Fruit fly (Drosophila melanogaster) whole organism, prepupa: ENCODE data around the gene trk.

Source experiments
- Blimp-1 ChIP-seq: fragments of 200-800 bp; sonication (Bioruptor generic); optimal IDR thresholded peaks from 3 replicates; lab custom pipeline; 2017; ENCODE audit warnings: missing biosample characterization, missing genetic modification characterization, mild to moderate bottlenecking, moderate library complexity, missing genetic modification reagents
- CG10631 ChIP-seq: fragments of 200-800 bp; sonication (Bioruptor generic); optimal IDR thresholded peaks from 2 replicates; lab custom pipeline; 2016; ENCODE audit warnings: missing biosample characterization, missing genetic modification characterization
- CG10669 ChIP-seq: fragments of 200-800 bp; sonication (Bioruptor generic); optimal IDR thresholded peaks from 3 replicates; lab custom pipeline; 2018; ENCODE audit warnings: missing biosample characterization, mild to moderate bottlenecking, missing genetic modification characterization, moderate library complexity
- CG11294 ChIP-seq: fragments of 200-800 bp; sonication (Bioruptor generic); IDR thresholded peaks from 2 replicates; pipeline ENCODE4 v1.3.6; 2022; ENCODE audit warnings: missing biosample characterization, missing genetic modification characterization
- CG11902 ChIP-seq: fragments of 200-800 bp; sonication (Bioruptor generic); optimal IDR thresholded peaks from 3 replicates; lab custom pipeline; 2016; ENCODE audit warnings: missing biosample characterization, missing genetic modification characterization
- CG15336 ChIP-seq: fragments of 200-800 bp; sonication (Bioruptor generic); IDR thresholded peaks from 2 replicates; pipeline ENCODE4 v1.3.6; 2022; ENCODE audit warnings: missing biosample characterization, missing genetic modification characterization
- CG1621 ChIP-seq: fragments of 200-800 bp; sonication (Bioruptor generic); optimal IDR thresholded peaks from 3 replicates; lab custom pipeline; 2018; ENCODE audit warnings: missing biosample characterization, mild to moderate bottlenecking, missing genetic modification characterization
- CG16779 ChIP-seq: fragments of 200-800 bp; sonication (Bioruptor generic); optimal IDR thresholded peaks from 3 replicates; lab custom pipeline; 2017; ENCODE audit warnings: missing biosample characterization, mild to moderate bottlenecking, missing genetic modification characterization
- CG34406 ChIP-seq: fragments of 200-800 bp; sonication (Bioruptor generic); optimal IDR thresholded peaks from 3 replicates; lab custom pipeline; 2016; ENCODE audit warnings: missing biosample characterization, missing genetic modification characterization
- CG3919 ChIP-seq: fragments of 200-800 bp; sonication (Bioruptor generic); optimal IDR thresholded peaks from 3 replicates; lab custom pipeline; 2016; ENCODE audit warnings: missing biosample characterization, missing genetic modification characterization
- CG4318 ChIP-seq: fragments of 200-800 bp; sonication (Bioruptor generic); optimal IDR thresholded peaks from 3 replicates; lab custom pipeline; 2017; ENCODE audit warnings: missing biosample characterization, mild to moderate bottlenecking, missing genetic modification characterization
- CG6276 ChIP-seq: fragments of 200-800 bp; sonication (Bioruptor generic); optimal IDR thresholded peaks from 2 replicates; lab custom pipeline; 2017; ENCODE audit warnings: missing biosample characterization, mild to moderate bottlenecking, missing genetic modification characterization
- CG6792 ChIP-seq: fragments of 200-800 bp; sonication (Bioruptor generic); optimal IDR thresholded peaks from 3 replicates; lab custom pipeline; 2016; ENCODE audit warnings: missing biosample characterization, missing genetic modification characterization
- CG6808 ChIP-seq: fragments of 200-800 bp; sonication (Bioruptor generic); optimal IDR thresholded peaks from 3 replicates; lab custom pipeline; 2017; ENCODE audit warnings: missing biosample characterization, missing genetic modification characterization, mild to moderate bottlenecking, moderate library complexity, missing genetic modification reagents
- CG6854 ChIP-seq: fragments of 200-800 bp; sonication (Bioruptor generic); optimal IDR thresholded peaks from 2 replicates; lab custom pipeline; 2017; ENCODE audit warnings: missing biosample characterization, mild to moderate bottlenecking, missing genetic modification characterization
- CG7368 ChIP-seq: fragments of 200-800 bp; sonication (Bioruptor generic); optimal IDR thresholded peaks from 3 replicates; lab custom pipeline; 2016; ENCODE audit warnings: missing biosample characterization, missing genetic modification characterization
- CG8119 ChIP-seq: fragments of 200-800 bp; sonication (Bioruptor generic); IDR thresholded peaks from 3 replicates; pipeline ENCODE4 v1.3.6; 2022; ENCODE audit warnings: missing biosample characterization, missing genetic modification characterization
- CG8319 ChIP-seq: fragments of 200-800 bp; sonication (Bioruptor generic); optimal IDR thresholded peaks from 3 replicates; lab custom pipeline; 2016; ENCODE audit warnings: missing biosample characterization, missing genetic modification characterization
- CG8632 ChIP-seq: fragments of 200-800 bp; sonication (Bioruptor generic); optimal IDR thresholded peaks from 3 replicates; lab custom pipeline; 2016; ENCODE audit warnings: missing biosample characterization, missing genetic modification characterization
- CG9139 ChIP-seq: fragments of 200-800 bp; sonication (Bioruptor generic); optimal IDR thresholded peaks from 3 replicates; lab custom pipeline; 2017; ENCODE audit warnings: missing biosample characterization, mild to moderate bottlenecking, missing genetic modification characterization
- Eip75B ChIP-seq: fragments of 200-800 bp; sonication (Bioruptor generic); optimal IDR thresholded peaks from 3 replicates; lab custom pipeline; 2016; ENCODE audit warnings: missing biosample characterization, missing genetic modification characterization
- Eip78C ChIP-seq: fragments of 200-800 bp; sonication (Bioruptor generic); peaks from one replicate; lab custom pipeline; 2016; ENCODE audit warnings: missing biosample characterization, missing genetic modification characterization
- Eip93F ChIP-seq: fragments of 200-800 bp; sonication (Bioruptor generic); optimal IDR thresholded peaks from 2 replicates; lab custom pipeline; 2016; ENCODE audit warnings: missing biosample characterization, mild to moderate bottlenecking, missing genetic modification characterization
- Ets96B ChIP-seq: fragments of 200-800 bp; optimal IDR thresholded peaks from 2 replicates; lab custom pipeline; 2019; ENCODE audit warnings: missing biosample characterization, mild to moderate bottlenecking, missing genetic modification characterization, moderate library complexity
- Hr38 ChIP-seq: sonication (Bioruptor generic); optimal IDR thresholded peaks from 2 replicates; lab custom pipeline; 2016; ENCODE audit warnings: missing biosample characterization, missing genetic modification characterization
- Hr39 ChIP-seq: fragments of 200-800 bp; sonication (Bioruptor generic); optimal IDR thresholded peaks from 2 replicates; lab custom pipeline; 2016; ENCODE audit warnings: missing biosample characterization, missing genetic modification characterization
- Hr4 ChIP-seq: fragments of 200-800 bp; sonication (Bioruptor generic); optimal IDR thresholded peaks from 3 replicates; lab custom pipeline; 2016; ENCODE audit warnings: missing biosample characterization, missing genetic modification characterization
- Lpt ChIP-seq: fragments of 200-800 bp; sonication (Bioruptor generic); optimal IDR thresholded peaks from 3 replicates; lab custom pipeline; 2016; ENCODE audit warnings: missing biosample characterization, missing genetic modification characterization
- Met ChIP-seq: fragments of 200-800 bp; sonication (Bioruptor generic); optimal IDR thresholded peaks from 3 replicates; lab custom pipeline; 2016; ENCODE audit warnings: missing biosample characterization, missing genetic modification characterization
- Smox ChIP-seq: fragments of 200-800 bp; sonication (Bioruptor generic); optimal IDR thresholded peaks from 3 replicates; lab custom pipeline; 2016; ENCODE audit warnings: missing biosample characterization, missing genetic modification characterization
- Sox102F ChIP-seq: fragments of 200-800 bp; sonication (Bioruptor generic); optimal IDR thresholded peaks from 2 replicates; lab custom pipeline; 2016; ENCODE audit warnings: missing biosample characterization, mild to moderate bottlenecking, missing genetic modification characterization
- Sox14 ChIP-seq: fragments of 200-800 bp; sonication (Bioruptor generic); optimal IDR thresholded peaks from 3 replicates; lab custom pipeline; 2016; ENCODE audit warnings: missing biosample characterization, missing genetic modification characterization
- Sox15 ChIP-seq: fragments of 200-800 bp; sonication (Bioruptor generic); optimal IDR thresholded peaks from 3 replicates; lab custom pipeline; 2016; ENCODE audit warnings: missing biosample characterization, missing genetic modification characterization
- achi ChIP-seq: fragments of 200-800 bp; sonication (Bioruptor generic); optimal IDR thresholded peaks from 3 replicates; lab custom pipeline; 2016; ENCODE audit warnings: missing biosample characterization, missing genetic modification characterization
- cyc ChIP-seq: fragments of 200-800 bp; sonication (Bioruptor generic); optimal IDR thresholded peaks from 3 replicates; lab custom pipeline; 2016; ENCODE audit warnings: missing biosample characterization, missing genetic modification characterization
- dac ChIP-seq: fragments of 200-800 bp; sonication (Bioruptor generic); optimal IDR thresholded peaks from 2 replicates; lab custom pipeline; 2017; ENCODE audit warnings: missing biosample characterization, mild to moderate bottlenecking, missing genetic modification characterization
- dsx ChIP-seq: fragments of 200-800 bp; optimal IDR thresholded peaks from 3 replicates; lab custom pipeline; 2019; ENCODE audit warnings: missing biosample characterization, mild to moderate bottlenecking, missing genetic modification characterization, moderate library complexity; ENCODE audit not compliant: poor library complexity, severe bottlenecking
- eg ChIP-seq: fragments of 200-800 bp; sonication (Bioruptor generic); IDR thresholded peaks from 3 replicates; pipeline ENCODE4 v1.3.6; 2022; ENCODE audit warnings: missing biosample characterization, missing genetic modification characterization
- esn ChIP-seq: fragments of 200-800 bp; sonication (Bioruptor generic); optimal IDR thresholded peaks from 2 replicates; lab custom pipeline; 2016; ENCODE audit warnings: missing biosample characterization, mild to moderate bottlenecking, missing genetic modification characterization, moderate library complexity
- fd59A ChIP-seq: fragments of 200-800 bp; sonication (Bioruptor generic); optimal IDR thresholded peaks from 2 replicates; lab custom pipeline; 2017; ENCODE audit warnings: missing biosample characterization, mild to moderate bottlenecking, missing genetic modification characterization, missing genetic modification reagents
- fd85E ChIP-seq: fragments of 200-800 bp; sonication (Bioruptor generic); optimal IDR thresholded peaks from 3 replicates; lab custom pipeline; 2016; ENCODE audit warnings: missing biosample characterization, missing genetic modification characterization
- lz ChIP-seq: fragments of 200-800 bp; sonication (Bioruptor generic); optimal IDR thresholded peaks from 3 replicates; lab custom pipeline; 2016; ENCODE audit warnings: missing biosample characterization, missing genetic modification characterization
- net ChIP-seq: fragments of 200-800 bp; sonication (Bioruptor generic); optimal IDR thresholded peaks from 3 replicates; lab custom pipeline; 2016; ENCODE audit warnings: missing biosample characterization, missing genetic modification characterization
- salr ChIP-seq, 2 experiments: fragments of 200-800 bp; sonication (Bioruptor generic); optimal IDR thresholded peaks; 3 replicates each; lab custom pipeline; 2016 to 2018; ENCODE audit warnings: missing biosample characterization in 2 of 2, missing genetic modification characterization in 2 of 2, mild to moderate bottlenecking in 1 of 2
- topi ChIP-seq: fragments of 200-800 bp; sonication (Bioruptor generic); optimal IDR thresholded peaks from 3 replicates; lab custom pipeline; 2016; ENCODE audit warnings: missing biosample characterization, missing genetic modification characterization
- vri ChIP-seq: fragments of 200-800 bp; sonication (Bioruptor generic); optimal IDR thresholded peaks from 3 replicates; lab custom pipeline; 2016; ENCODE audit warnings: missing biosample characterization, mild to moderate bottlenecking, missing genetic modification characterization

trk gene

dm6 chr2L:10232152-10232816 lies 39.8 kb downstream of the trk start, which contains the start of gene eEF1delta:
eEF1delta (plus strand) TSS chr2L:10232507.
- TF ChIP-seq CG7368 (GFP tag; lab: Kevin White, UChicago): no peak
- TF ChIP-seq Eip93F: no peak

dm6 chr2L:10231510-10231909 lies 40.6 kb downstream of the trk start, which contains the start of gene ova:
ova (minus strand) TSS chr2L:10231692.
- TF ChIP-seq vri: no peak
- no peak for TF ChIP-seq CG9139 (GFP tag; lab: Kevin White, UChicago)
- no peak for TF ChIP-seq CG4318
- TF ChIP-seq Hr39 (GFP tag; lab: Kevin White, UChicago): no peak
- no peak for TF ChIP-seq CG8119 (GFP tag; lab: Robert Waterston, UW)
- no peak for TF ChIP-seq CG34406 (GFP tag; lab: Kevin White, UChicago)
- TF ChIP-seq Met (GFP tag; lab: Kevin White, UChicago): no peak

DNA sequence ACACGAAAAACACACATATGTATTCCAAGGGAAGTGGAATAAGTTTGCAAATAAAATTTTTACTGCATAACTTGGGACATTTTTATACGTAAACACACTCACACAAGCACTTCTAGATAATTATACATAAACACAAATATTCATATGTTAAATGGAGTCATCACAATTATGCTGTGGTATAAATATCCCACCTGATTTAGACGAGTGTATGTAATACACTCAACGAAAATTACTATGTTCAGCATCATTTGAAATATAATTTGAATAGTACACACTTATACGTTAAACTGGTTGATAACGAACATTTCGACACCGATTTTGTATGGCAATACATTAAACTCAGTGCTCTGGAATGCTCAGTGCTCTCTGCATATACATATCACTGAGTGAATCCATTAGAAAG lies 41.0 kb downstream of the trk start:
- TF ChIP-seq Hr4 (GFP tag; lab: Kevin White, UChicago): peak; percentile 71
- TF ChIP-seq CG4318: no peak
- TF ChIP-seq CG3919 (GFP tag; lab: Kevin White, UChicago): no peak
- no peak for TF ChIP-seq Eip93F
- TF ChIP-seq lz: no peak
- peak; percentile 2 for TF ChIP-seq Sox15
- TF ChIP-seq CG9139 (GFP tag; lab: Kevin White, UChicago): no peak
- peak; percentile 55 for TF ChIP-seq esn (GFP tag; lab: Kevin White, UChicago)
- peak; percentile 84 for TF ChIP-seq Eip78C (GFP tag; lab: Kevin White, UChicago)
- peak; percentile 54 for TF ChIP-seq Met (GFP tag; lab: Kevin White, UChicago)
- TF ChIP-seq Eip75B (GFP tag; lab: Kevin White, UChicago): peak; percentile 58
- peak; percentile 49; the same call in 1 of the 2 replicates for TF ChIP-seq CG15336 (GFP tag; lab: Robert Waterston, UW)
- peak; percentile 61 for TF ChIP-seq Sox14 (GFP tag; lab: Kevin White, UChicago)
- peak; percentile 52 for TF ChIP-seq CG10631
- peak; percentile 0 for TF ChIP-seq cyc (GFP tag; lab: Kevin White, UChicago)
- no peak for TF ChIP-seq Smox (GFP tag; lab: Kevin White, UChicago)
- TF ChIP-seq Hr38: no peak
- peak; percentile 14 for TF ChIP-seq CG6808 (GFP tag; lab: Kevin White, UChicago)
- no peak for TF ChIP-seq fd85E (GFP tag; lab: Kevin White, UChicago)
- no peak for TF ChIP-seq CG16779 (tag; lab: Kevin White, UChicago)
- no peak for TF ChIP-seq CG11294 (GFP tag; lab: Robert Waterston, UW)
- TF ChIP-seq CG10669: peak; percentile 51
- peak; percentile 36 for TF ChIP-seq CG34406 (GFP tag; lab: Kevin White, UChicago)
- TF ChIP-seq CG6792 (GFP tag; lab: Kevin White, UChicago): peak; percentile 32
- TF ChIP-seq fd59A: no peak
- peak; percentile 61 for TF ChIP-seq topi (GFP tag; lab: Kevin White, UChicago)
- TF ChIP-seq CG6276 (GFP tag; lab: Kevin White, UChicago): no peak
- peak; percentile 24 for TF ChIP-seq dac (GFP tag; lab: Kevin White, UChicago)
- TF ChIP-seq net (GFP tag; lab: Kevin White, UChicago): no peak
- peak; percentile 31 for TF ChIP-seq Lpt (GFP tag; lab: Kevin White, UChicago)
- no peak for TF ChIP-seq CG6854 (GFP tag; lab: Kevin White, UChicago)
- no peak for TF ChIP-seq CG11902
- TF ChIP-seq CG8319 (GFP tag; lab: Kevin White, UChicago): peak; percentile 4
- no peak for TF ChIP-seq Hr39 (GFP tag; lab: Kevin White, UChicago)
- TF ChIP-seq CG1621 (tag; lab: Kevin White, UChicago): no peak
- TF ChIP-seq CG8632 (GFP tag; lab: Kevin White, UChicago): peak; percentile 29
- no peak for TF ChIP-seq Blimp-1 (GFP tag; lab: Kevin White, UChicago)
- TF ChIP-seq dsx: peak; percentile 17
- peak; percentile 42 for TF ChIP-seq achi (GFP tag; lab: Kevin White, UChicago)
- TF ChIP-seq eg (GFP tag; lab: Robert Waterston, UW): no peak
- TF ChIP-seq Ets96B (tag; lab: Kevin White, UChicago): peak; percentile 11
- peak; percentile 45 for TF ChIP-seq Sox102F (GFP tag; lab: Kevin White, UChicago)
- TF ChIP-seq salr (GFP tag; optimal IDR thresholded peaks at IDR 0.05; lab: Kevin White, UChicago): no peak
